Fruit fly (Drosophila melanogaster) whole organism, embryonic: ENCODE measurements around the gene CG7556.

Source experiments
- Atf3 ChIP-seq: fragments of 200-800 bp; sonication (Bioruptor generic); optimal IDR thresholded peaks from 3 replicates; lab custom pipeline; 2016; ENCODE audit warnings: missing biosample characterization, missing genetic modification characterization
- CG10565 ChIP-seq: fragments of 200-800 bp; sonication (Bioruptor generic); optimal IDR thresholded peaks from 3 replicates; lab custom pipeline; 2016; ENCODE audit warnings: missing biosample characterization, mild to moderate bottlenecking, missing genetic modification characterization
- CG10959 ChIP-seq: fragments of 200-800 bp; sonication (Bioruptor generic); IDR thresholded peaks from 2 replicates; pipeline ENCODE4 v1.3.6; 2022; ENCODE audit warnings: missing biosample characterization, missing genetic modification characterization
- CG14667 ChIP-seq: fragments of 200-800 bp; sonication (Bioruptor generic); IDR thresholded peaks from 2 replicates; pipeline ENCODE4 v1.3.6; 2022; ENCODE audit warnings: missing biosample characterization, missing genetic modification characterization
- CG15696 ChIP-seq: fragments of 200-800 bp; sonication (Bioruptor generic); optimal IDR thresholded peaks from 2 replicates; lab custom pipeline; 2019; ENCODE audit warnings: missing biosample characterization, mild to moderate bottlenecking, missing genetic modification characterization, moderate library complexity
- CG17359 ChIP-seq: fragments of 200-800 bp; sonication (Bioruptor generic); optimal IDR thresholded peaks from 3 replicates; lab custom pipeline; 2018; ENCODE audit warnings: missing biosample characterization, mild to moderate bottlenecking, missing genetic modification characterization, moderate library complexity
- CG2875 ChIP-seq: fragments of 200-800 bp; sonication (Bioruptor generic); optimal IDR thresholded peaks from 2 replicates; lab custom pipeline; 2017; ENCODE audit warnings: missing biosample characterization, mild to moderate bottlenecking, missing genetic modification characterization, missing genetic modification reagents
- CG34224 ChIP-seq: fragments of 200-800 bp; sonication (Bioruptor generic); IDR thresholded peaks from 3 replicates; pipeline ENCODE4 v1.3.6; 2022; ENCODE audit warnings: missing biosample characterization, missing genetic modification characterization; ENCODE audit not compliant: partially characterized antibody
- CG3995 ChIP-seq: fragments of 200-800 bp; sonication (Bioruptor generic); optimal IDR thresholded peaks from 3 replicates; lab custom pipeline; 2016; ENCODE audit warnings: missing biosample characterization, missing genetic modification characterization
- CG4820 ChIP-seq: fragments of 200-800 bp; sonication (Bioruptor generic); optimal IDR thresholded peaks from 3 replicates; lab custom pipeline; 2016; ENCODE audit warnings: missing biosample characterization, missing genetic modification characterization
- CG8944 ChIP-seq: fragments of 200-800 bp; sonication (Bioruptor generic); optimal IDR thresholded peaks from 3 replicates; lab custom pipeline; 2016; ENCODE audit warnings: missing biosample characterization, missing genetic modification characterization
- CG9817 ChIP-seq: fragments of 200-800 bp; sonication (Bioruptor generic); optimal IDR thresholded peaks from 2 replicates; lab custom pipeline; 2018; ENCODE audit warnings: missing biosample characterization, mild to moderate bottlenecking, missing genetic modification characterization, moderate library complexity
- Dfd ChIP-seq, 2 experiments: fragments of >200 bp; optimal IDR thresholded peaks; 2 replicates each; lab custom pipeline; 2017; ENCODE audit warnings: missing biosample characterization in 2 of 2, missing genetic modification characterization in 2 of 2
- ERR ChIP-seq: fragments of 200-800 bp; sonication (Bioruptor generic); optimal IDR thresholded peaks from 2 replicates; lab custom pipeline; 2016; ENCODE audit warnings: missing biosample characterization, missing genetic modification characterization
- Ets65A ChIP-seq: fragments of 200-800 bp; sonication (Bioruptor generic); peaks from one replicate; lab custom pipeline; 2016; ENCODE audit warnings: missing biosample characterization, missing genetic modification characterization
- Ets97D ChIP-seq: fragments of 200-800 bp; sonication (Bioruptor generic); optimal IDR thresholded peaks from 3 replicates; lab custom pipeline; 2016; ENCODE audit warnings: missing biosample characterization, missing genetic modification characterization
- Gug ChIP-seq: fragments of 200-800 bp; sonication (Bioruptor generic); IDR thresholded peaks from 4 replicates; pipeline ENCODE4 v1.3.6; 2022; ENCODE audit warnings: missing biosample characterization, missing genetic modification characterization
- HmgZ ChIP-seq: fragments of 200-800 bp; sonication (Bioruptor generic); optimal IDR thresholded peaks from 2 replicates; lab custom pipeline; 2018; ENCODE audit warnings: missing biosample characterization, mild to moderate bottlenecking, missing genetic modification characterization
- Meics ChIP-seq: fragments of 200-800 bp; sonication (Bioruptor generic); optimal IDR thresholded peaks from 2 replicates; lab custom pipeline; 2017; ENCODE audit warnings: missing biosample characterization, mild to moderate bottlenecking, missing genetic modification characterization
- Nf-YA ChIP-seq: fragments of 200-800 bp; sonication (Bioruptor generic); IDR thresholded peaks from 2 replicates; pipeline ENCODE4 v1.3.6; 2022; ENCODE audit warnings: missing biosample characterization, missing genetic modification characterization
- Nf-YC ChIP-seq: fragments of 200-800 bp; optimal IDR thresholded peaks from 3 replicates; lab custom pipeline; 2019; ENCODE audit warnings: missing biosample characterization, mild to moderate bottlenecking, missing genetic modification characterization, moderate library complexity
- Ptx1 ChIP-seq: fragments of 200-800 bp; sonication (Bioruptor generic); IDR thresholded peaks from 2 replicates; pipeline ENCODE4 v1.3.6; 2022; ENCODE audit warnings: missing biosample characterization, missing genetic modification characterization
- Stat92E ChIP-seq, 3 experiments: fragments of >200 bp in 2 of 3; fragments of 200-800 bp in 1 of 3; sonication (Bioruptor generic) in 1 of 3; optimal IDR thresholded peaks; 2 replicates each; lab custom pipeline; 2017 to 2019; ENCODE audit warnings: missing biosample characterization in 3 of 3, missing genetic modification characterization in 3 of 3, mild to moderate bottlenecking in 1 of 3, moderate library complexity in 1 of 3
- Xrp1 ChIP-seq: fragments of 200-800 bp; sonication (Bioruptor generic); IDR thresholded peaks from 2 replicates; pipeline ENCODE4 v1.3.6; 2022; ENCODE audit warnings: missing biosample characterization, missing genetic modification characterization
- aop ChIP-seq: fragments of 200-800 bp; sonication (Bioruptor generic); IDR thresholded peaks from 2 replicates; pipeline ENCODE4 v1.3.6; 2022; ENCODE audit warnings: missing biosample characterization, missing genetic modification characterization
- bsh ChIP-seq, 2 experiments: fragments of 200-800 bp; sonication (Bioruptor generic); optimal IDR thresholded peaks; 2 replicates each; lab custom pipeline; 2017 to 2018; ENCODE audit warnings: mild to moderate bottlenecking in 2 of 2, missing biosample characterization in 2 of 2, missing genetic modification characterization in 2 of 2, moderate library complexity in 1 of 2
- chinmo ChIP-seq: fragments of 200-800 bp; sonication (Bioruptor generic); IDR thresholded peaks from 4 replicates; pipeline ENCODE4 v1.3.6; 2022; ENCODE audit warnings: missing biosample characterization, missing genetic modification characterization; ENCODE audit not compliant: partially characterized antibody
- ewg ChIP-seq: fragments of 200-800 bp; sonication (Bioruptor generic); optimal IDR thresholded peaks from 3 replicates; lab custom pipeline; 2017; ENCODE audit warnings: mild to moderate bottlenecking, missing biosample characterization, missing genetic modification reagents, missing genetic modification characterization
- fd102C ChIP-seq: fragments of 200-800 bp; sonication (Bioruptor generic); optimal IDR thresholded peaks from 2 replicates; lab custom pipeline; 2018; ENCODE audit warnings: missing biosample characterization, mild to moderate bottlenecking, missing genetic modification characterization, moderate library complexity
- gcm2 ChIP-seq: fragments of 200-800 bp; sonication (Bioruptor generic); optimal IDR thresholded peaks from 2 replicates; lab custom pipeline; 2016; ENCODE audit warnings: missing biosample characterization, missing genetic modification characterization
- gfzf ChIP-seq: fragments of 200-800 bp; sonication (Bioruptor generic); optimal IDR thresholded peaks from 2 replicates; lab custom pipeline; 2016; ENCODE audit warnings: missing biosample characterization, mild to moderate bottlenecking, missing genetic modification characterization, moderate library complexity
- h ChIP-seq: fragments of >200 bp; optimal IDR thresholded peaks from 2 replicates; lab custom pipeline; 2017
- klu ChIP-seq: fragments of 200-800 bp; sonication (Bioruptor generic); IDR thresholded peaks from 2 replicates; pipeline ENCODE4 v1.3.6; 2022; ENCODE audit warnings: missing biosample characterization, missing genetic modification characterization
- mirr ChIP-seq: fragments of 200-800 bp; sonication (Bioruptor generic); optimal IDR thresholded peaks from 3 replicates; lab custom pipeline; 2018; ENCODE audit warnings: missing biosample characterization, mild to moderate bottlenecking, missing genetic modification characterization
- odd ChIP-seq: fragments of 200-800 bp; sonication (Bioruptor generic); optimal IDR thresholded peaks from 2 replicates; lab custom pipeline; 2017; ENCODE audit warnings: missing biosample characterization, mild to moderate bottlenecking, missing genetic modification characterization
- org-1 ChIP-seq: fragments of 200-800 bp; sonication (Bioruptor generic); optimal IDR thresholded peaks from 2 replicates; lab custom pipeline; 2017; ENCODE audit warnings: missing biosample characterization, missing genetic modification characterization
- pan ChIP-seq, 4 experiments: fragments of >200 bp in 3 of 4; fragments of 200-800 bp in 1 of 4; sonication (Bioruptor generic) in 1 of 4; optimal IDR thresholded peaks in 3 of 4; IDR thresholded peaks in 1 of 4; 2 replicates each; pipeline versions ENCODE4 v1.3.6 to Lab custom; 2017 to 2022; ENCODE audit warnings: missing biosample characterization in 2 of 4, missing genetic modification characterization in 2 of 4, mixed read lengths in 1 of 4
- pb ChIP-seq: fragments of 200-800 bp; sonication (Bioruptor generic); optimal IDR thresholded peaks from 3 replicates; lab custom pipeline; 2016; ENCODE audit warnings: missing biosample characterization, missing genetic modification characterization
- phol ChIP-seq: fragments of 200-800 bp; sonication (Bioruptor generic); optimal IDR thresholded peaks from 3 replicates; lab custom pipeline; 2018; ENCODE audit warnings: missing biosample characterization, mild to moderate bottlenecking, missing genetic modification characterization, moderate library complexity
- pita ChIP-seq: fragments of 200-800 bp; sonication (Bioruptor generic); optimal IDR thresholded peaks from 2 replicates; lab custom pipeline; 2017; ENCODE audit warnings: missing biosample characterization, mild to moderate bottlenecking, missing genetic modification characterization
- pzg ChIP-seq: fragments of 200-800 bp; sonication (Bioruptor generic); optimal IDR thresholded peaks from 3 replicates; lab custom pipeline; 2018; ENCODE audit warnings: missing biosample characterization, mild to moderate bottlenecking, missing genetic modification characterization, moderate library complexity
- ranshi ChIP-seq: fragments of 200-800 bp; sonication (Bioruptor generic); IDR thresholded peaks from 2 replicates; pipeline ENCODE4 v1.3.6; 2022; ENCODE audit warnings: missing biosample characterization, missing genetic modification characterization
- ro ChIP-seq: fragments of 200-800 bp; sonication (Bioruptor generic); IDR thresholded peaks from 2 replicates; pipeline ENCODE4 v1.3.6; 2022; ENCODE audit warnings: missing biosample characterization, missing genetic modification characterization
- seq ChIP-seq: fragments of 200-800 bp; sonication (Bioruptor generic); IDR thresholded peaks from 2 replicates; pipeline ENCODE4 v1.3.6; 2022; ENCODE audit warnings: missing biosample characterization, missing genetic modification characterization
- sima ChIP-seq: fragments of 200-800 bp; sonication (Bioruptor generic); optimal IDR thresholded peaks from 2 replicates; lab custom pipeline; 2016; ENCODE audit warnings: missing biosample characterization, missing genetic modification characterization
- ssp ChIP-seq: fragments of 200-800 bp; sonication (Bioruptor generic); IDR thresholded peaks from 2 replicates; pipeline ENCODE4 v1.3.6; 2022; ENCODE audit warnings: missing biosample characterization, missing genetic modification characterization
- sug ChIP-seq: fragments of 200-800 bp; optimal IDR thresholded peaks from 2 replicates; lab custom pipeline; 2019; ENCODE audit warnings: missing biosample characterization, mild to moderate bottlenecking, missing genetic modification characterization, moderate library complexity
- tin ChIP-seq: fragments of 200-800 bp; sonication (Bioruptor generic); optimal IDR thresholded peaks from 3 replicates; lab custom pipeline; 2016; ENCODE audit warnings: missing biosample characterization, missing genetic modification characterization
- tup ChIP-seq: fragments of 200-800 bp; sonication (Bioruptor generic); optimal IDR thresholded peaks from 2 replicates; lab custom pipeline; 2016; ENCODE audit warnings: missing biosample characterization, mild to moderate bottlenecking, missing genetic modification characterization, moderate library complexity

Gene CG7556

dm6 chrX:19166152-19166935, 13.3 kb downstream of the CG7556 start (continued):
- TF ChIP-seq sima (GFP tag; lab: Kevin White, UChicago) (no peak), sug (tag; lab: Kevin White, UChicago) (peak; percentile 39), ranshi (GFP tag; lab: Robert Waterston, UW) (no peak), gfzf (no peak), bsh (GFP tag; optimal IDR thresholded peaks at IDR 0.05; lab: Kevin White, UChicago) (peak in 1 of 2 experiments; percentile 9), klu (GFP tag; lab: Robert Waterston, UW) (no peak), CG4820 (GFP tag; lab: Kevin White, UChicago) (peak; percentile 30), CG17359 (no peak), Ets65A (GFP tag; lab: Kevin White, UChicago) (peak; percentile 20), CG2875 (GFP tag; lab: Kevin White, UChicago) (no peak), odd (GFP tag; lab: Kevin White, UChicago) (peak; percentile 55), Atf3 (GFP tag; lab: Kevin White, UChicago) (no peak), Ptx1 (GFP tag; lab: Robert Waterston, UW) (peak; percentile 6; the same call in 1 of the 2 replicates), CG8944 (GFP tag; lab: Kevin White, UChicago) (no peak), Ets97D (GFP tag; lab: Kevin White, UChicago) (no peak), Meics (GFP tag; lab: Kevin White, UChicago) (peak; percentile 66), Stat92E (GFP tag; optimal IDR thresholded peaks at IDR 0.05; lab: Kevin White, UChicago) (no peak), chinmo (0 out of 4 replicates have a peak, but pooled peaks have one; percentile 26), gcm2 (GFP tag; lab: Kevin White, UChicago) (no peak), CG10565 (no peak), tin (GFP tag; lab: Kevin White, UChicago) (no peak), ssp (GFP tag; lab: Robert Waterston, UW) (no peak), seq (GFP tag; lab: Robert Waterston, UW) (no peak), pzg (GFP tag; lab: Kevin White, UChicago) (no peak), tup (GFP tag; lab: Kevin White, UChicago) (no peak), CG3995 (GFP tag; lab: Kevin White, UChicago) (no peak), CG9817 (tag; lab: Kevin White, UChicago) (peak; percentile 43), ro (GFP tag; lab: Robert Waterston, UW) (no peak), aop (GFP tag; lab: Robert Waterston, UW) (no peak), HmgZ (tag; lab: Kevin White, UChicago) (no peak), CG10959 (GFP tag; lab: Robert Waterston, UW) (no peak), pita (GFP tag; lab: Kevin White, UChicago) (no peak), org-1 (GFP tag; lab: Kevin White, UChicago) (peak; percentile 49), CG14667 (GFP tag; lab: Robert Waterston, UW) (no peak), phol (peak; percentile 39), ewg (GFP tag; lab: Kevin White, UChicago) (no peak), Nf-YC (peak; percentile 32), Gug (GFP tag; lab: Robert Waterston, UW) (peak; percentile 22; the same call in 1 of the 4 replicates), pb (GFP tag; lab: Kevin White, UChicago) (no peak), mirr (peak; percentile 55), Dfd (GFP tag; optimal IDR thresholded peaks at IDR 0.05; lab: Kevin White, UChicago) (no peak), pan (optimal IDR thresholded peaks at IDR 0.05; lab: Kevin White, UChicago) (no peak), pan (GFP tag; optimal IDR thresholded peaks at IDR 0.05 in 1 of 2, IDR thresholded peaks at IDR 0.05 in 1 of 2) (no peak), CG34224 (GFP tag; lab: Robert Waterston, UW) (no peak), fd102C (GFP tag; lab: Kevin White, UChicago) (no peak), CG15696 (tag; lab: Kevin White, UChicago) (no peak), Xrp1 (GFP tag; lab: Robert Waterston, UW) (peak; percentile 7; the same call in 1 of the 2 replicates), ERR (GFP tag; lab: Kevin White, UChicago) (no peak), Nf-YA (GFP tag; lab: Robert Waterston, UW) (no peak), h (lab: Kevin White, UChicago) (no peak)
